Fruit fly (Drosophila melanogaster): ENCODE results near the gene CG13305.

Gene CG13305

dm6 chr3L:8683773-8684172, 37.2 kb upstream of the CG13305 start (continued):
- peak; percentile 12 for TF ChIP-seq CG12659 (GFP tag; optimal IDR thresholded peaks at IDR 0.05)
- TF ChIP-seq twi (tag; optimal IDR thresholded peaks at IDR 0.05): no peak
- TF ChIP-seq CG7987 (GFP tag; optimal IDR thresholded peaks at IDR 0.05): peak; percentile 40
- TF ChIP-seq CG13123 (GFP tag; optimal IDR thresholded peaks at IDR 0.05): no peak
- no peak for TF ChIP-seq CG3995 (GFP tag; optimal IDR thresholded peaks at IDR 0.05)
- no peak for TF ChIP-seq Sry-δ (GFP tag; optimal IDR thresholded peaks at IDR 0.05)
- no peak for TF ChIP-seq shn (GFP tag; optimal IDR thresholded peaks at IDR 0.05)
- TF ChIP-seq CG1529 (GFP tag; optimal IDR thresholded peaks at IDR 0.05): peak; percentile 40
- TF ChIP-seq Ets97D (GFP tag; optimal IDR thresholded peaks at IDR 0.05): no peak
- TF ChIP-seq knrl (GFP tag; IDR thresholded peaks at IDR 0.05; ENCODE audit: partially characterized antibody): no peak
- TF ChIP-seq Fer1 (GFP tag; optimal IDR thresholded peaks at IDR 0.05): peak; percentile 62
- TF ChIP-seq CG9932 (GFP tag; IDR thresholded peaks at IDR 0.05): peak; percentile 43; the same call in 1 of the 2 replicates
- TF ChIP-seq CG15011 (GFP tag; optimal IDR thresholded peaks at IDR 0.05): no peak
- TF ChIP-seq pb (GFP tag; optimal IDR thresholded peaks at IDR 0.05): no peak
- no peak for TF ChIP-seq ase (GFP tag; IDR thresholded peaks at IDR 0.05)
- no peak for TF ChIP-seq pita (GFP tag; optimal IDR thresholded peaks at IDR 0.05)
- TF ChIP-seq CG18764 (GFP tag; optimal IDR thresholded peaks at IDR 0.05): no peak
- TF ChIP-seq nerfin-2 (GFP tag; IDR thresholded peaks at IDR 0.05; ENCODE audit: partially characterized antibody): no peak
- no peak for TF ChIP-seq ro (GFP tag; IDR thresholded peaks at IDR 0.05)
- TF ChIP-seq Oli (tag; optimal IDR thresholded peaks at IDR 0.05): no peak
- no peak for TF ChIP-seq croc (GFP tag; conservative IDR thresholded peaks at IDR 0.05)
- no peak for TF ChIP-seq usp (GFP tag; optimal IDR thresholded peaks at IDR 0.05)
- no peak for TF ChIP-seq YL-1 (GFP tag; optimal IDR thresholded peaks at IDR 0.05)
- TF ChIP-seq sima (GFP tag; optimal IDR thresholded peaks at IDR 0.05): no peak
- TF ChIP-seq cg (GFP tag; optimal IDR thresholded peaks at IDR 0.05): no peak
- no peak for TF ChIP-seq CG12236 (GFP tag; optimal IDR thresholded peaks at IDR 0.05)
- no peak for TF ChIP-seq sug (tag; optimal IDR thresholded peaks at IDR 0.05)
- TF ChIP-seq Jarid2 (GFP tag; optimal IDR thresholded peaks at IDR 0.05): no peak
- TF ChIP-seq Lhr (GFP tag; optimal IDR thresholded peaks at IDR 0.05): peak; percentile 4
- TF ChIP-seq chn (GFP tag; optimal IDR thresholded peaks at IDR 0.05): no peak
- no peak for TF ChIP-seq Sox102F (GFP tag; optimal IDR thresholded peaks at IDR 0.05)
- TF ChIP-seq sc (optimal IDR thresholded peaks at IDR 0.05): no peak
- TF ChIP-seq sc (GFP tag; optimal IDR thresholded peaks at IDR 0.05): no peak
- TF ChIP-seq stwl (tag; optimal IDR thresholded peaks at IDR 0.05): no peak
- TF ChIP-seq CG10321 (GFP tag; IDR thresholded peaks at IDR 0.05): 0 out of 2 replicates have a peak, but pooled peaks have one; percentile 26
- no peak for TF ChIP-seq psq (GFP tag; optimal IDR thresholded peaks at IDR 0.05)
- no peak for TF ChIP-seq CG2712 (tag; optimal IDR thresholded peaks at IDR 0.05)
- no peak for TF ChIP-seq gsb (GFP tag; IDR thresholded peaks at IDR 0.05)
- no peak for TF ChIP-seq CG14710 (tag; optimal IDR thresholded peaks at IDR 0.05)
- no peak for TF ChIP-seq peb (GFP tag; IDR thresholded peaks at IDR 0.05)
- TF ChIP-seq CG30403 (GFP tag; optimal IDR thresholded peaks at IDR 0.05): no peak
- TF ChIP-seq al (GFP tag; IDR thresholded peaks at IDR 0.05): no peak
- TF ChIP-seq B-H1 (GFP tag; IDR thresholded peaks at IDR 0.05): no peak
- TF ChIP-seq NFAT (GFP tag; IDR thresholded peaks at IDR 0.05): 0 out of 2 replicates have a peak, but pooled peaks have one; percentile 46
- TF ChIP-seq CG30020 (tag; optimal IDR thresholded peaks at IDR 0.05): no peak
- TF ChIP-seq Max (GFP tag; optimal IDR thresholded peaks at IDR 0.05): no peak
- no peak for TF ChIP-seq CG4707 (GFP tag; optimal IDR thresholded peaks at IDR 0.05)
- TF ChIP-seq sqz (GFP tag; optimal IDR thresholded peaks at IDR 0.05): no peak
- TF ChIP-seq Hand (GFP tag; optimal IDR thresholded peaks at IDR 0.05): no peak
- no peak for TF ChIP-seq CG3847 (GFP tag; IDR thresholded peaks at IDR 0.05)
- TF ChIP-seq sna (GFP tag; IDR thresholded peaks at IDR 0.05; ENCODE audit: partially characterized antibody): no peak
- no peak for TF ChIP-seq fd96Cb (tag; optimal IDR thresholded peaks at IDR 0.05)
